Fruit fly (Drosophila melanogaster): ENCODE measurements around the gene Pp1-87B.
A peak's percentile ranks its signal among the peaks of the same experiment; 100 is the strongest.

The Pp1-87B gene

DNA sequence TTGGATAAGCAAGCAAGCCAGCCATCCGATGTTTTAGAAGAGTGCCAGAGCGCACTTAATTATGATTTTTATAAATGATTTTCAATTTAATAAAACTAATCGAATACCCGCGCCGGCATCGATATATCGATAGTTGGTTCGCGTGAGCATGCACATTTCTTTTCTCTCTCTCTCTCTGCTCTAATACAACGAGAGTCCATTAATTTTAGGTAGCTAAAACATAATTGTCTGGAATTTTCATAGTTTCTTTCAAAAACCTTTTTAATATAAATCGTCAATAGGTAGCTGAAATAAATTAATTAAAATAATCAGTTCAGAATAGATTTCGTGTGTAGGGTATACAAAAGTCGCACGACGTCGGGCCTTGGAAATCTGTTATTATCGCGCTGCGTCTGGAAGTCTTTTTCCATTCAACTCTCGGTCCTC lies 23.2 kb upstream of the Pp1-87B start, which contains the start of gene CG18549 (continued):
- peak; percentile 97 for TF ChIP-seq Hr83 (GFP tag; optimal IDR thresholded peaks at IDR 0.05; ENCODE audit: poor library complexity, severe bottlenecking)
- peak; percentile 100 for TF ChIP-seq CG32264 (GFP tag; optimal IDR thresholded peaks at IDR 0.05)
- peak; percentile 100 for TF ChIP-seq br (GFP tag; optimal IDR thresholded peaks at IDR 0.05)
- TF ChIP-seq lola (GFP tag; optimal IDR thresholded peaks at IDR 0.05): no peak
- TF ChIP-seq usp (GFP tag; optimal IDR thresholded peaks at IDR 0.05): no peak
- peak; percentile 100 for TF ChIP-seq OdsH (GFP tag; optimal IDR thresholded peaks at IDR 0.05)
- TF ChIP-seq dmrt93B (GFP tag; optimal IDR thresholded peaks at IDR 0.05): peak; percentile 99

dm6 chr3R:12448344-12448743 lies 22.6 kb upstream of the Pp1-87B start:
- TF ChIP-seq CG9705 (GFP tag; optimal IDR thresholded peaks at IDR 0.05): no peak
- no peak for TF ChIP-seq sv (GFP tag; optimal IDR thresholded peaks at IDR 0.05)
- TF ChIP-seq Rel (GFP tag; optimal IDR thresholded peaks at IDR 0.05): no peak
- TF ChIP-seq Rel (tag; optimal IDR thresholded peaks at IDR 0.05): no peak
- no peak for TF ChIP-seq tai (GFP tag; optimal IDR thresholded peaks at IDR 0.05)
- TF ChIP-seq psq (GFP tag; optimal IDR thresholded peaks at IDR 0.05): no peak
- TF ChIP-seq Hnf4 (GFP tag; optimal IDR thresholded peaks at IDR 0.05): no peak
- TF ChIP-seq dsf (GFP tag; optimal IDR thresholded peaks at IDR 0.05; ENCODE audit: borderline replicate concordance): no peak
- no peak for TF ChIP-seq Dif (GFP tag; optimal IDR thresholded peaks at IDR 0.05; ENCODE audit: partially characterized antibody)
- no peak for TF ChIP-seq GATAd (GFP tag; optimal IDR thresholded peaks at IDR 0.05)

- TF ChIP-seq br (GFP tag; optimal IDR thresholded peaks at IDR 0.05): no peak
- TF ChIP-seq HLH106 (tag; optimal IDR thresholded peaks at IDR 0.05): no peak
- no peak for TF ChIP-seq Abd-B (GFP tag; optimal IDR thresholded peaks at IDR 0.05)
- no peak for TF ChIP-seq dl (GFP tag; optimal IDR thresholded peaks at IDR 0.05; ENCODE audit: insufficient read depth in 1 of 2, partially characterized antibody in 2 of 2)
- no peak for TF ChIP-seq Hnf4 (GFP tag; optimal IDR thresholded peaks at IDR 0.05)
Observed at dm6 chr3R:12447353-12447752, 21.6 kb upstream of the Pp1-87B start, which contains the start of gene vrs. TSS of gene vrs (plus strand) at chr3R:12447653.

DNA sequence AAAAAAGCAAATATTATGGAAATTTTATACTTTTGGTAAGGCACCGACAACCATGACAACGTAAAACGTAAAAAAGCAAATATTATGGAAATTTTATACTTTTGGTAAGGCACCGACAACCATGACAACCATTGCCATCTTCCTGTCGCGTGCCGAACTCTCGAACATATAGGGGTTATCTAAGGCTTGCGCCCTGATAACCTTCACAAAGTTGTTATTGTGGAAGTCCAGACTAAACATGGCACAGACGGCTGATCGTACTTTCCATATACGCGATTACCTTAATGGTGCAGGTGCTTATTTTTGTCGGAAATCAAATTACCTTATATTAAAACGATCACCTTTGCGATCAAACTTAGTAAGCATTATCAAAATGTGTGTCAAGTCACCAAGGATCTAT lies 19.8 kb upstream of the Pp1-87B start:
- TF ChIP-seq lola (GFP tag; optimal IDR thresholded peaks at IDR 0.05) (no peak), h (GFP tag; optimal IDR thresholded peaks at IDR 0.05) (peak; percentile 43), Rel (GFP tag; optimal IDR thresholded peaks at IDR 0.05) (no peak), Rel (tag; optimal IDR thresholded peaks at IDR 0.05) (peak; percentile 14), dl (GFP tag; optimal IDR thresholded peaks at IDR 0.05; ENCODE audit: insufficient read depth in 1 of 2, partially characterized antibody in 2 of 2) (no peak), Vsx2 (GFP tag; optimal IDR thresholded peaks at IDR 0.05; ENCODE audit: partially characterized antibody) (no peak), HLH106 (tag; optimal IDR thresholded peaks at IDR 0.05) (no peak), CrebA (GFP tag; optimal IDR thresholded peaks at IDR 0.05; ENCODE audit: borderline replicate concordance) (no peak), woc (GFP tag; optimal IDR thresholded peaks at IDR 0.05) (no peak), brk (GFP tag; optimal IDR thresholded peaks at IDR 0.05) (no peak), fru (GFP tag; optimal IDR thresholded peaks at IDR 0.05) (no peak), OdsH (GFP tag; optimal IDR thresholded peaks at IDR 0.05) (no peak)

DNA sequence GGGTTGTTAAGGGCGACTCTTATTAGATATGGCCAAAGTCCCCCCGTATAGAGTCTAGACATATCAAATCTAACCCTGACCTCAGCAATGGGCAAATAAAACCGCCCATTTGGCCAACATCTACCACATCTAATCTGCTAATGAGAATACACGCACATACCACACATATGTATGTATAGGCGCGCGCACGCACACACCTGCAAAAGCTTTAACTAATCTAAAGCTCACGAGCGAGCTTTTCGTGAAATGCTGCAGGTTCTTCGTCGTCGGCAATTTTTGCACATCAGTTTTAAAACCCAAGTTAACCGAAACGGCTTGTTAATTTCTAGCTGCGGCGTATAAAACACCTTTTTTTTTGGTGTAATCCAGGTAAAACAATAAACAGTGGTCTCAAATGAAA lies 18.1 kb upstream of the Pp1-87B start:
- TF ChIP-seq sv (GFP tag; optimal IDR thresholded peaks at IDR 0.05): no peak
- TF ChIP-seq Hr83 (GFP tag; optimal IDR thresholded peaks at IDR 0.05; ENCODE audit: poor library complexity, severe bottlenecking): peak; percentile 20
- TF ChIP-seq Rel (GFP tag; optimal IDR thresholded peaks at IDR 0.05): no peak
- peak; percentile 12 for TF ChIP-seq Rel (tag; optimal IDR thresholded peaks at IDR 0.05)
- TF ChIP-seq lola (GFP tag; optimal IDR thresholded peaks at IDR 0.05): peak; percentile 58

DNA sequence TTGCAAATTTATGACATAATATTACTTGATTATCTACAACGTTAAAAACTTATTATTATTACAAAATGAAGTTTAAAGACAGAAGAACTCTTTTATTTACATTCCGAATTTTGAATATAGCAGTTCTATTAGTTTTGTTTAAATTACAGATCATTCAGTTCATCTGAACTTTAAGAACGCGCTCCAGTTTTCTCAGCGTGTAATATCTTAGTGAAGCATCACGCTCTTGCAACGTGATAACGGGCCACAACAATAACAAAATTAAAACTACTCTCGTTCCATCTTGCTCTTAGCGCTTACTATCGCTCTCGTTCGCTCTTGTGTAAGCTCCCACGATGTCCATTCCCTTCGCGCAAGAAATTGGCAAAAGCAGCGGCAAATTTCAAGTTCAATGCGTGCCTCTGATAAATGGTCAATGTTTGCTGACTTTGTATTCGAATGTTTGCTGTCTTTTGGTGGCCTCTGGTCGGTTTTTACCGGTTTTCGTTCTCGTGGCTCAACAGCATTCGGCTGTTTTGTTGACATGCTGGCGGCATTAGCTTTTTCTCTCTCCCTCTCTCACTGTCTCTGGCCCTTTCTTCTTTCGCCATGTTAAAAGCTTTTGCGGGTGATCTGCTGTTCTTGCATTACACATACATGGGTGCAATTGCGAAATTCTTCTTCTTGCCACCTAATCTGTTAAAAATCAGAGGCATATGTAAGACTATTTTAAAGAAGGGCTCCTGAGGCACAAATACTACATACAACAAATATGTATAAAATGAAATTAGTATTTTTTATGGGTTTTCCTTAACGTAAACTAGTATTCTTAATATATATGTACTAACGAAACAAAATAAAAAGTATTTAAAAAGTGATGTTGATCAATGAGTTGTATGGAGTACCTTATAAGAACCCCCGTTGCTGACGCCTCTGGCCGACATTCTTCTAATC lies 17.1 kb upstream of the Pp1-87B start:
- no peak for TF ChIP-seq Myc (optimal IDR thresholded peaks at IDR 0.05)
- TF ChIP-seq woc (GFP tag; optimal IDR thresholded peaks at IDR 0.05): peak; percentile 37
- peak; percentile 83 for TF ChIP-seq OdsH (GFP tag; optimal IDR thresholded peaks at IDR 0.05)
- TF ChIP-seq Hnf4 (GFP tag; optimal IDR thresholded peaks at IDR 0.05): peak; percentile 38
- TF ChIP-seq usp (GFP tag; optimal IDR thresholded peaks at IDR 0.05): no peak
- no peak for TF ChIP-seq Mio (GFP tag; optimal IDR thresholded peaks at IDR 0.05)
- no peak for TF ChIP-seq dl (GFP tag; optimal IDR thresholded peaks at IDR 0.05; ENCODE audit: insufficient read depth in 1 of 2, partially characterized antibody in 2 of 2)
- peak; percentile 44 for TF ChIP-seq dmrt93B (GFP tag; optimal IDR thresholded peaks at IDR 0.05)
- TF ChIP-seq HLH106 (tag; optimal IDR thresholded peaks at IDR 0.05): peak; percentile 79
- no peak for TF ChIP-seq lola (GFP tag; optimal IDR thresholded peaks at IDR 0.05)
- TF ChIP-seq Dfd (GFP tag; optimal IDR thresholded peaks at IDR 0.05): no peak
- peak; percentile 90 for TF ChIP-seq h (GFP tag; optimal IDR thresholded peaks at IDR 0.05)
- no peak for TF ChIP-seq N (GFP tag; optimal IDR thresholded peaks at IDR 0.05)
- no peak for TF ChIP-seq pan (optimal IDR thresholded peaks at IDR 0.05)
- peak; percentile 51 for TF ChIP-seq tai (GFP tag; optimal IDR thresholded peaks at IDR 0.05)
- peak; percentile 68 for TF ChIP-seq ey (GFP tag; optimal IDR thresholded peaks at IDR 0.05)
- peak in 1 of 2 experiments; percentile 82 for TF ChIP-seq foxo (GFP tag; optimal IDR thresholded peaks at IDR 0.05)
- TF ChIP-seq Sp1 (GFP tag; optimal IDR thresholded peaks at IDR 0.05): peak; percentile 84
- peak; percentile 56 for TF ChIP-seq Hr83 (GFP tag; optimal IDR thresholded peaks at IDR 0.05; ENCODE audit: poor library complexity, severe bottlenecking)
- TF ChIP-seq Abd-B (GFP tag; optimal IDR thresholded peaks at IDR 0.05): no peak
- peak; percentile 77 for TF ChIP-seq fru (GFP tag; optimal IDR thresholded peaks at IDR 0.05)
- TF ChIP-seq Rel (GFP tag; optimal IDR thresholded peaks at IDR 0.05): no peak
- TF ChIP-seq Rel (tag; optimal IDR thresholded peaks at IDR 0.05): no peak
- TF ChIP-seq dsf (GFP tag; optimal IDR thresholded peaks at IDR 0.05; ENCODE audit: borderline replicate concordance): peak; percentile 28
